Fruit fly (Drosophila melanogaster): Measurements from ENCODE around the gene Mrp4.

The Mrp4 gene

dm6 chr3R:11568873-11569450 lies at the start of gene Mrp4 (continued):
- TF ChIP-seq gcm (GFP tag; optimal IDR thresholded peaks at IDR 0.05) (peak; percentile 76), unc-4 (GFP tag; IDR thresholded peaks at IDR 0.05; ENCODE audit: partially characterized antibody) (peak; percentile 48; the same call in 1 of the 2 replicates), cg (GFP tag; optimal IDR thresholded peaks at IDR 0.05) (no peak), CkIIα-i1 (GFP tag; IDR thresholded peaks at IDR 0.05) (no peak; the same call in 1 of the 2 replicates), Elba2 (GFP tag; optimal IDR thresholded peaks at IDR 0.05) (no peak), CG17186 (GFP tag; optimal IDR thresholded peaks at IDR 0.05) (no peak), CG1602 (GFP tag; optimal IDR thresholded peaks at IDR 0.05) (no peak), ase (GFP tag; IDR thresholded peaks at IDR 0.05) (peak; percentile 41; the same call in 1 of the 3 replicates), Gsc (GFP tag; IDR thresholded peaks at IDR 0.05) (no peak), Mad (GFP tag; optimal IDR thresholded peaks at IDR 0.05) (no peak), Adf1 (GFP tag; IDR thresholded peaks at IDR 0.05) (peak; percentile 21; the same call in 1 of the 2 replicates), sens-2 (GFP tag; IDR thresholded peaks at IDR 0.05) (peak; percentile 6; the same call in 1 of the 2 replicates), HmgD (GFP tag; optimal IDR thresholded peaks at IDR 0.05) (no peak), CG1832 (GFP tag; optimal IDR thresholded peaks at IDR 0.05) (no peak), CG15073 (GFP tag; optimal IDR thresholded peaks at IDR 0.05) (no peak), CG10209 (GFP tag; optimal IDR thresholded peaks at IDR 0.05) (peak; percentile 13), lbe (GFP tag; optimal IDR thresholded peaks at IDR 0.05) (peak; percentile 79), CG8765 (GFP tag; IDR thresholded peaks at IDR 0.05) (no peak), Trl (optimal IDR thresholded peaks at IDR 0.05) (peak; percentile 99 to 100), Trl (GFP tag; optimal IDR thresholded peaks at IDR 0.05) (peak; percentile 54), CG7963 (GFP tag; IDR thresholded peaks at IDR 0.05; ENCODE audit: partially characterized antibody) (no peak), CG2129 (GFP tag; IDR thresholded peaks at IDR 0.05; ENCODE audit: partially characterized antibody) (no peak), NFAT (GFP tag; IDR thresholded peaks at IDR 0.05) (peak; percentile 81), CG2199 (GFP tag; IDR thresholded peaks at IDR 0.05) (peak; percentile 95), ash1 (GFP tag; optimal IDR thresholded peaks at IDR 0.05) (peak; percentile 21), bab2 (GFP tag; optimal IDR thresholded peaks at IDR 0.05) (no peak), CG17912 (GFP tag; optimal IDR thresholded peaks at IDR 0.05) (peak; percentile 36), CG30403 (GFP tag; optimal IDR thresholded peaks at IDR 0.05) (no peak), otp (GFP tag; IDR thresholded peaks at IDR 0.05) (peak; percentile 53; the same call in 2 of the 3 replicates), CG11695 (GFP tag; IDR thresholded peaks at IDR 0.05) (0 out of 3 replicates have a peak, but pooled peaks have one; percentile 34), sd (tag; optimal IDR thresholded peaks at IDR 0.05) (peak; percentile 62), Atf6 (GFP tag; IDR thresholded peaks at IDR 0.05) (peak; percentile 78), peb (GFP tag; IDR thresholded peaks at IDR 0.05) (no peak), emc (GFP tag; optimal IDR thresholded peaks at IDR 0.05) (no peak), lilli (GFP tag; optimal IDR thresholded peaks at IDR 0.05) (peak; percentile 39), H2.0 (GFP tag; IDR thresholded peaks at IDR 0.05) (no peak), abd-A (tag; optimal IDR thresholded peaks at IDR 0.05) (no peak), danr (GFP tag; IDR thresholded peaks at IDR 0.05) (no peak), odd (GFP tag; optimal IDR thresholded peaks at IDR 0.05) (peak; percentile 76), CG7839 (tag; optimal IDR thresholded peaks at IDR 0.05) (no peak), CG17361 (GFP tag; IDR thresholded peaks at IDR 0.05) (no peak), ERR (GFP tag; optimal IDR thresholded peaks at IDR 0.05) (no peak), CG15601 (tag; optimal IDR thresholded peaks at IDR 0.05) (peak; percentile 10), CG13123 (GFP tag; optimal IDR thresholded peaks at IDR 0.05) (no peak), CG10654 (GFP tag; optimal IDR thresholded peaks at IDR 0.05) (no peak), klu (GFP tag; IDR thresholded peaks at IDR 0.05) (no peak), Fer1 (GFP tag; optimal IDR thresholded peaks at IDR 0.05) (peak; percentile 58), CG16779 (GFP tag; IDR thresholded peaks at IDR 0.05) (0 out of 2 replicates have a peak, but pooled peaks have one; percentile 45), CG7987 (GFP tag; optimal IDR thresholded peaks at IDR 0.05) (no peak), CG17328 (GFP tag; IDR thresholded peaks at IDR 0.05) (no peak), ftz-f1 (GFP tag; optimal IDR thresholded peaks at IDR 0.05) (peak; percentile 93)
